Worm (Caenorhabditis elegans) whole organism, mixed stage, embryonic: ENCODE data around the gene F47B8.3.
"Not testable (repeated sequence)": the region's sequence is repeated elsewhere in the genome, so short reads cannot be mapped to it uniquely, and the experiment has no call there.

ENCODE experiments used
- M03D4.4 ChIP-seq: sonication (generic microtip); optimal IDR thresholded peaks from 2 replicates; lab custom pipeline; 2017; ENCODE audit warnings: mild to moderate bottlenecking, missing genetic modification characterization, missing compliant biosample characterization
- bed-3 ChIP-seq: fragments of 200-800 bp; sonication (Bioruptor generic); optimal IDR thresholded peaks from 3 replicates; lab custom pipeline; 2018; ENCODE audit warnings: mild to moderate bottlenecking, missing genetic modification characterization, moderate library complexity, missing compliant biosample characterization
- blmp-1 ChIP-seq: fragments of 150-350 bp; optimal IDR thresholded peaks from 2 replicates; lab custom pipeline; 2014; ENCODE audit warnings: missing biosample characterization, missing genetic modification characterization
- ceh-39 ChIP-seq: fragments of 150-350 bp; optimal IDR thresholded peaks from 2 replicates; lab custom pipeline; 2014; ENCODE audit warnings: missing biosample characterization, missing genetic modification characterization
- ceh-83 ChIP-seq: fragments of 200-800 bp; sonication (Bioruptor generic); optimal IDR thresholded peaks from 2 replicates; lab custom pipeline; 2018; ENCODE audit warnings: mild to moderate bottlenecking, missing genetic modification characterization, missing compliant biosample characterization
- ces-1 ChIP-seq: fragments of 150-350 bp; optimal IDR thresholded peaks from 2 replicates; lab custom pipeline; 2014; ENCODE audit warnings: missing biosample characterization, missing genetic modification reagents, missing genetic modification characterization
- cnd-1 ChIP-seq: fragments of 200-800 bp; sonication (Bioruptor generic); optimal IDR thresholded peaks from 2 replicates; lab custom pipeline; 2018; ENCODE audit warnings: mild to moderate bottlenecking, missing genetic modification characterization, missing compliant biosample characterization
- drap-1 ChIP-seq: fragments of 200-800 bp; sonication (Bioruptor generic); optimal IDR thresholded peaks from 3 replicates; lab custom pipeline; 2018; ENCODE audit warnings: mild to moderate bottlenecking, missing genetic modification characterization, missing compliant biosample characterization
- elt-1 ChIP-seq: sonication (generic microtip); optimal IDR thresholded peaks from 2 replicates; lab custom pipeline; 2017; ENCODE audit warnings: missing genetic modification characterization, mild to moderate bottlenecking, missing compliant biosample characterization, antibody characterized with exemption, moderate library complexity, borderline replicate concordance; ENCODE audit not compliant: insufficient read depth
- elt-3 ChIP-seq: fragments of 150-350 bp; optimal IDR thresholded peaks from 2 replicates; lab custom pipeline; 2014; ENCODE audit warnings: missing biosample characterization, missing genetic modification characterization
- flh-1 ChIP-seq: fragments of 200-800 bp; sonication (Bioruptor generic); optimal IDR thresholded peaks from 2 replicates; lab custom pipeline; 2018; ENCODE audit warnings: mild to moderate bottlenecking, missing genetic modification characterization, moderate library complexity, missing compliant biosample characterization
- ham-2 ChIP-seq: fragments of 200-800 bp; sonication (Bioruptor generic); optimal IDR thresholded peaks from 2 replicates; lab custom pipeline; 2018; ENCODE audit warnings: mild to moderate bottlenecking, missing genetic modification characterization, missing compliant biosample characterization
- hlh-1 ChIP-seq: fragments of 150-350 bp; optimal IDR thresholded peaks from 2 replicates; lab custom pipeline; 2014; ENCODE audit warnings: missing biosample characterization, missing genetic modification reagents, missing genetic modification characterization
- lin-32 ChIP-seq: fragments of 200-800 bp; sonication (Bioruptor generic); optimal IDR thresholded peaks from 2 replicates; lab custom pipeline; 2018; ENCODE audit warnings: mild to moderate bottlenecking, missing genetic modification characterization, missing compliant biosample characterization
- lsy-2 ChIP-seq: fragments of 150-350 bp; optimal IDR thresholded peaks from 2 replicates; lab custom pipeline; 2014; ENCODE audit warnings: missing biosample characterization, missing genetic modification characterization
- mab-5 ChIP-seq: fragments of 150-350 bp; optimal IDR thresholded peaks from 2 replicates; lab custom pipeline; 2014; ENCODE audit warnings: missing biosample characterization, missing genetic modification characterization
- nhr-12 ChIP-seq: fragments of 150-350 bp; optimal IDR thresholded peaks from 2 replicates; lab custom pipeline; 2014; ENCODE audit warnings: missing biosample characterization, missing genetic modification characterization
- nhr-2 ChIP-seq: fragments of 150-350 bp; optimal IDR thresholded peaks from 2 replicates; lab custom pipeline; 2014; ENCODE audit warnings: missing biosample characterization, missing genetic modification characterization
- nhr-237 ChIP-seq: fragments of 150-350 bp; optimal IDR thresholded peaks from 2 replicates; lab custom pipeline; 2014; ENCODE audit warnings: missing biosample characterization, missing genetic modification characterization
- nhr-28 ChIP-seq: fragments of 150-350 bp; optimal IDR thresholded peaks from 2 replicates; lab custom pipeline; 2014; ENCODE audit warnings: missing biosample characterization, missing genetic modification characterization
- nhr-76 ChIP-seq: sonication (generic microtip); optimal IDR thresholded peaks from 2 replicates; lab custom pipeline; 2017; ENCODE audit warnings: missing biosample characterization, missing genetic modification characterization
- sem-2 ChIP-seq: fragments of 200-800 bp; sonication (Bioruptor generic); optimal IDR thresholded peaks from 2 replicates; lab custom pipeline; 2018; ENCODE audit warnings: mild to moderate bottlenecking, missing genetic modification characterization, missing compliant biosample characterization
- sptf-1 ChIP-seq: sonication (generic microtip); optimal IDR thresholded peaks from 2 replicates; lab custom pipeline; 2017; ENCODE audit warnings: mild to moderate bottlenecking, missing genetic modification characterization, moderate library complexity, missing compliant biosample characterization
- tbx-8 ChIP-seq: fragments of 200-800 bp; sonication (Bioruptor generic); optimal IDR thresholded peaks from 2 replicates; lab custom pipeline; 2018; ENCODE audit warnings: mild to moderate bottlenecking, missing genetic modification characterization, moderate library complexity, missing compliant biosample characterization
- unc-62 ChIP-seq: fragments of 150-350 bp; optimal IDR thresholded peaks from 2 replicates; lab custom pipeline; 2014; ENCODE audit warnings: missing biosample characterization, missing genetic modification reagents, missing genetic modification characterization
- zip-8 ChIP-seq: fragments of 150-350 bp; optimal IDR thresholded peaks from 2 replicates; lab custom pipeline; 2014; ENCODE audit warnings: missing biosample characterization, missing genetic modification characterization
- ztf-11 ChIP-seq: fragments of 150-350 bp; optimal IDR thresholded peaks from 2 replicates; lab custom pipeline; 2014; ENCODE audit warnings: missing biosample characterization, missing genetic modification characterization

F47B8.3 gene

ce11 chrV:14314236-14314635 is 8.6 kb downstream of the F47B8.3 start, which contains the start of gene F47B8.1:
Gene F47B8.1 (minus strand): TSS chrV:14314336.
- TF ChIP-seq lin-32, result no peak
- TF ChIP-seq elt-3 (tag; lab: Kevin White, UChicago), result no peak
- no peak for TF ChIP-seq sptf-1 (tag; lab: Kevin White, UChicago)
- TF ChIP-seq nhr-76 (tag; lab: Kevin White, UChicago), result no peak
- no peak for TF ChIP-seq sem-2 (GFP tag; lab: Kevin White, UChicago)
- no peak for TF ChIP-seq drap-1 (GFP tag; lab: Kevin White, UChicago)
- no peak for TF ChIP-seq zip-8 (tag; lab: Kevin White, UChicago)
- TF ChIP-seq ham-2 (GFP tag; lab: Kevin White, UChicago), result no peak
- TF ChIP-seq, all 35 proteins: peak for 0

- TF ChIP-seq mab-5, result no peak
- no peak for TF ChIP-seq ceh-39
- TF ChIP-seq hlh-1 (tag; lab: Kevin White, UChicago), result no peak
- no peak for TF ChIP-seq nhr-12 (tag; lab: Kevin White, UChicago)
- TF ChIP-seq blmp-1, result no peak
- no peak for TF ChIP-seq lin-32
- no peak for TF ChIP-seq elt-1 (tag; lab: Kevin White, UChicago)
- TF ChIP-seq ceh-83 (GFP tag; lab: Kevin White, UChicago), result no peak
- TF ChIP-seq bed-3 (GFP tag; lab: Kevin White, UChicago), result no peak
- TF ChIP-seq unc-62 (GFP tag; lab: Kevin White, UChicago), result no peak
- no peak for TF ChIP-seq ces-1 (GFP tag; lab: Kevin White, UChicago)
- no peak for TF ChIP-seq lsy-2
Measured at ce11 chrV:14312695-14313094, 10.1 kb downstream of the F47B8.3 start, which contains the start of gene F14D7.8. Gene F14D7.8 (minus strand): TSS chrV:14312795.

- TF ChIP-seq mab-5 (no peak), nhr-76 (tag; lab: Kevin White, UChicago) (no peak), tbx-8 (GFP tag; lab: Kevin White, UChicago) (no peak), nhr-12 (tag; lab: Kevin White, UChicago) (no peak), nhr-237 (tag; lab: Kevin White, UChicago) (no peak), cnd-1 (tag; lab: Kevin White, UChicago) (no peak), sptf-1 (tag; lab: Kevin White, UChicago) (no peak)
Measured at ce11 chrV:14311115-14311514, 11.7 kb downstream of the F47B8.3 start, which contains the start of gene ddn-3. Gene ddn-3 (minus strand): TSS chrV:14311215.

ce11 chrV:14309632-14310031 is 13.2 kb downstream of the F47B8.3 start, which contains the start of gene F14D7.14:
Gene F14D7.14 (plus strand): TSS chrV:14309932.
- TF ChIP-seq ztf-11 (tag; lab: Kevin White, UChicago); hlh-1 (tag; lab: Kevin White, UChicago); M03D4.4: not testable (repeated sequence)

ce11 chrV:14308164-14308563 is 14.6 kb downstream of the F47B8.3 start, which contains the start of gene spig-5:
Gene spig-5 (plus strand): TSS chrV:14308464.
- TF ChIP-seq flh-1 (GFP tag; lab: Kevin White, UChicago); nhr-28 (tag; lab: Kevin White, UChicago); sptf-1 (tag; lab: Kevin White, UChicago): not testable (repeated sequence)

- not testable (repeated sequence) for TF ChIP-seq bed-3 (GFP tag; lab: Kevin White, UChicago); elt-3 (tag; lab: Kevin White, UChicago); ceh-39
Measured at ce11 chrV:14306771-14307170, 16.0 kb downstream of the F47B8.3 start, which contains the start of gene spig-4. Gene spig-4 (minus strand): TSS chrV:14306871.

ce11 chrV:14301076-14301475 is 21.7 kb downstream of the F47B8.3 start, which contains the start of gene F14D7.6:
Gene F14D7.6 (plus strand): TSS chrV:14301413.
- no peak for TF ChIP-seq sem-2 (GFP tag; lab: Kevin White, UChicago)
- no peak for TF ChIP-seq nhr-12 (tag; lab: Kevin White, UChicago)
- TF ChIP-seq nhr-2 (tag; lab: Kevin White, UChicago), result no peak
- TF ChIP-seq ces-1 (GFP tag; lab: Kevin White, UChicago), result no peak
- TF ChIP-seq mab-5, result no peak
- TF ChIP-seq unc-62 (GFP tag; lab: Kevin White, UChicago), result no peak
- TF ChIP-seq ceh-39, result no peak
- TF ChIP-seq nhr-76 (tag; lab: Kevin White, UChicago), result no peak
- TF ChIP-seq, all 35 proteins: peak for 0
